Worm (Caenorhabditis elegans) whole organism, young adult: ENCODE results near the gene alkb-1.

ENCODE experiments used
- D2030.7 ChIP-seq: fragments of 200-800 bp; sonication (Bioruptor generic); IDR thresholded peaks from 2 replicates; pipeline ENCODE4 v1.3.6; 2022; ENCODE audit warnings: missing genetic modification reagents, missing genetic modification characterization, missing compliant biosample characterization
- F10E7.11 ChIP-seq: sonication (generic microtip); optimal IDR thresholded peaks from 2 replicates; lab custom pipeline; 2017; ENCODE audit warnings: mild to moderate bottlenecking, missing genetic modification characterization, moderate library complexity, missing compliant biosample characterization
- F23B12.7 ChIP-seq: sonication (generic microtip); optimal IDR thresholded peaks from 2 replicates; lab custom pipeline; 2017; ENCODE audit warnings: missing genetic modification characterization, mild to moderate bottlenecking, missing compliant biosample characterization, antibody characterized with exemption, moderate library complexity; ENCODE audit not compliant: insufficient read depth
- F52B5.7 ChIP-seq: sonication (generic microtip); optimal IDR thresholded peaks from 2 replicates; lab custom pipeline; 2016; ENCODE audit warnings: mild to moderate bottlenecking, missing genetic modification characterization, missing compliant biosample characterization
- F57C9.4 ChIP-seq: sonication (generic microtip); optimal IDR thresholded peaks from 2 replicates; lab custom pipeline; 2017; ENCODE audit warnings: mild to moderate bottlenecking, missing genetic modification characterization, missing compliant biosample characterization
- T07F8.4 ChIP-seq: sonication (generic microtip); optimal IDR thresholded peaks from 2 replicates; lab custom pipeline; 2016; ENCODE audit warnings: mild to moderate bottlenecking, missing genetic modification characterization, moderate library complexity, missing compliant biosample characterization
- akir-1 ChIP-seq: fragments of 200-800 bp; sonication (Bioruptor generic); optimal IDR thresholded peaks from 2 replicates; lab custom pipeline; 2018; ENCODE audit warnings: mild to moderate bottlenecking, missing genetic modification characterization, moderate library complexity, missing compliant biosample characterization
- attf-3 ChIP-seq: fragments of 200-800 bp; sonication (Bioruptor generic); conservative IDR thresholded peaks from 2 replicates; pipeline ENCODE4 v1.3.6; 2022; ENCODE audit warnings: missing genetic modification reagents, missing genetic modification characterization, missing compliant biosample characterization
- attf-6 ChIP-seq: fragments of 200-800 bp; sonication (Bioruptor generic); IDR thresholded peaks from 2 replicates; pipeline ENCODE4 v1.3.6; 2022; ENCODE audit warnings: missing genetic modification reagents, missing genetic modification characterization, missing compliant biosample characterization
- ccch-3 ChIP-seq: fragments of 200-800 bp; sonication (Bioruptor generic); optimal IDR thresholded peaks from 2 replicates; lab custom pipeline; 2018; ENCODE audit warnings: mild to moderate bottlenecking, missing genetic modification characterization, missing compliant biosample characterization
- ceh-91 ChIP-seq: fragments of 200-800 bp; sonication (Bioruptor generic); IDR thresholded peaks from 2 replicates; pipeline ENCODE4 v1.3.6; 2022; ENCODE audit warnings: missing genetic modification reagents, missing genetic modification characterization, missing compliant biosample characterization
- die-1 ChIP-seq: sonication (generic microtip); optimal IDR thresholded peaks from 2 replicates; lab custom pipeline; 2016; ENCODE audit warnings: missing genotype, mild to moderate bottlenecking, missing genetic modification characterization, missing compliant biosample characterization
- dox-1 ChIP-seq: fragments of 200-800 bp; sonication (Bioruptor generic); IDR thresholded peaks from 2 replicates; pipeline ENCODE4 v1.3.6; 2022; ENCODE audit warnings: missing genetic modification reagents, missing genetic modification characterization, missing compliant biosample characterization
- dpl-1 ChIP-seq: fragments of 150-350 bp; optimal IDR thresholded peaks from 2 replicates; lab custom pipeline; 2014; ENCODE audit warnings: missing biosample characterization, missing genetic modification reagents, missing genetic modification characterization
- egl-18 ChIP-seq: fragments of 200-800 bp; sonication (Bioruptor generic); IDR thresholded peaks from 2 replicates; pipeline ENCODE4 v1.3.6; 2022; ENCODE audit warnings: missing genetic modification reagents, missing genetic modification characterization, missing compliant biosample characterization
- ets-4 ChIP-seq: fragments of 200-800 bp; sonication (Bioruptor generic); optimal IDR thresholded peaks from 2 replicates; lab custom pipeline; 2018; ENCODE audit warnings: mild to moderate bottlenecking, missing genetic modification characterization, missing compliant biosample characterization
- fkh-3 ChIP-seq: sonication (generic microtip); optimal IDR thresholded peaks from 2 replicates; lab custom pipeline; 2016; ENCODE audit warnings: mild to moderate bottlenecking, missing genetic modification characterization, missing compliant biosample characterization
- gei-17 ChIP-seq: fragments of 200-800 bp; sonication (Bioruptor generic); optimal IDR thresholded peaks from 2 replicates; lab custom pipeline; 2018; ENCODE audit warnings: mild to moderate bottlenecking, missing genetic modification characterization, missing compliant biosample characterization
- hmg-1.2 ChIP-seq: fragments of 200-800 bp; sonication (Bioruptor generic); IDR thresholded peaks from 2 replicates; pipeline ENCODE4 v1.3.6; 2022; ENCODE audit warnings: missing genetic modification reagents, missing genetic modification characterization, missing compliant biosample characterization
- hmg-20 ChIP-seq: fragments of 200-800 bp; sonication (Bioruptor generic); IDR thresholded peaks from 2 replicates; pipeline ENCODE4 v1.3.6; 2022; ENCODE audit warnings: missing genetic modification reagents, missing genetic modification characterization, missing compliant biosample characterization
- lin-26 ChIP-seq: fragments of 200-800 bp; sonication (Bioruptor generic); IDR thresholded peaks from 2 replicates; pipeline ENCODE4 v1.3.6; 2022; ENCODE audit warnings: missing genetic modification reagents, missing genetic modification characterization, missing compliant biosample characterization
- lin-35 ChIP-seq, 3 experiments: fragments of 150-350 bp in 2 of 3; sonication (generic microtip) in 1 of 3; optimal IDR thresholded peaks; 2 replicates each; lab custom pipeline; 2014 to 2018; ENCODE audit warnings: missing biosample characterization in 3 of 3, missing genetic modification characterization in 3 of 3, missing genetic modification reagents in 3 of 3
- lin-54 ChIP-seq: fragments of 200-800 bp; sonication (Bioruptor generic); optimal IDR thresholded peaks from 2 replicates; lab custom pipeline; 2018; ENCODE audit warnings: mild to moderate bottlenecking, missing genetic modification characterization, missing compliant biosample characterization
- lir-1 ChIP-seq: fragments of 200-800 bp; sonication (Bioruptor generic); conservative IDR thresholded peaks from 2 replicates; pipeline ENCODE4 v1.3.6; 2022; ENCODE audit warnings: missing genetic modification reagents, missing genetic modification characterization, missing compliant biosample characterization
- lsl-1 ChIP-seq: fragments of 200-800 bp; sonication (Bioruptor generic); optimal IDR thresholded peaks from 2 replicates; lab custom pipeline; 2018; ENCODE audit warnings: mild to moderate bottlenecking, missing genetic modification characterization, moderate library complexity, missing compliant biosample characterization
- lsy-27 ChIP-seq: sonication (generic microtip); optimal IDR thresholded peaks from 2 replicates; lab custom pipeline; 2017; ENCODE audit warnings: missing genetic modification characterization, mild to moderate bottlenecking, missing compliant biosample characterization, antibody characterized with exemption, missing genotype, borderline replicate concordance; ENCODE audit not compliant: insufficient read depth
- madf-3 ChIP-seq: fragments of 200-800 bp; sonication (Bioruptor generic); IDR thresholded peaks from 2 replicates; pipeline ENCODE4 v1.3.6; 2022; ENCODE audit warnings: missing genetic modification reagents, missing genetic modification characterization, missing compliant biosample characterization
- madf-8 ChIP-seq: fragments of 200-800 bp; sonication (Bioruptor generic); conservative IDR thresholded peaks from 2 replicates; pipeline ENCODE4 v1.3.6; 2022; ENCODE audit warnings: missing genetic modification reagents, missing genetic modification characterization, missing compliant biosample characterization
- mcd-1 ChIP-seq: fragments of 200-800 bp; sonication (Bioruptor generic); IDR thresholded peaks from 2 replicates; pipeline ENCODE4 v1.3.6; 2022; ENCODE audit warnings: missing genetic modification reagents, missing genetic modification characterization, missing compliant biosample characterization
- mel-28 ChIP-seq: sonication (generic microtip); optimal IDR thresholded peaks from 2 replicates; lab custom pipeline; 2016; ENCODE audit warnings: borderline replicate concordance, mild to moderate bottlenecking, missing genetic modification characterization, missing compliant biosample characterization
- nfyb-1 ChIP-seq: fragments of 200-800 bp; sonication (Bioruptor generic); IDR thresholded peaks from 2 replicates; pipeline ENCODE4 v1.3.6; 2022; ENCODE audit warnings: missing genetic modification reagents, missing genetic modification characterization, missing compliant biosample characterization
- nhr-179 ChIP-seq: sonication (generic microtip); optimal IDR thresholded peaks from 2 replicates; lab custom pipeline; 2016; ENCODE audit warnings: mild to moderate bottlenecking, missing genetic modification characterization, missing compliant biosample characterization
- nhr-27 ChIP-seq: fragments of 200-800 bp; sonication (Bioruptor generic); optimal IDR thresholded peaks from 2 replicates; lab custom pipeline; 2018; ENCODE audit warnings: mild to moderate bottlenecking, missing genetic modification characterization, moderate library complexity, missing compliant biosample characterization
- nhr-80 ChIP-seq: sonication (generic microtip); optimal IDR thresholded peaks from 2 replicates; lab custom pipeline; 2016; ENCODE audit warnings: missing genetic modification characterization, missing compliant biosample characterization
- pha-4 ChIP-seq: fragments of 150-350 bp; sonication (generic microtip); optimal IDR thresholded peaks from 2 replicates; lab custom pipeline; 2014; ENCODE audit warnings: missing biosample characterization, missing genetic modification reagents, missing genetic modification characterization
- snpc-4 ChIP-seq, 5 experiments: fragments of 150-350 bp in 1 of 5; sonication (generic microtip) in 4 of 5; optimal IDR thresholded peaks; 2 replicates each; lab custom pipeline; 2014 to 2018; ENCODE audit warnings: missing genetic modification characterization in 5 of 5, missing biosample characterization in 3 of 5, antibody characterized with exemption in 2 of 5, mild to moderate bottlenecking in 2 of 5, missing compliant biosample characterization in 2 of 5, missing genotype in 2 of 5, moderate library complexity in 2 of 5, missing genetic modification reagents in 1 of 5
- zfh-2 ChIP-seq: fragments of 200-800 bp; sonication (Bioruptor generic); conservative IDR thresholded peaks from 2 replicates; pipeline ENCODE4 v1.3.6; 2022; ENCODE audit warnings: missing genetic modification reagents, missing genetic modification characterization, missing compliant biosample characterization
- ztf-25 ChIP-seq: fragments of 200-800 bp; sonication (Bioruptor generic); IDR thresholded peaks from 2 replicates; pipeline ENCODE4 v1.3.6; 2022; ENCODE audit warnings: missing genetic modification reagents, missing genetic modification characterization, missing compliant biosample characterization

The alkb-1 gene

DNA sequence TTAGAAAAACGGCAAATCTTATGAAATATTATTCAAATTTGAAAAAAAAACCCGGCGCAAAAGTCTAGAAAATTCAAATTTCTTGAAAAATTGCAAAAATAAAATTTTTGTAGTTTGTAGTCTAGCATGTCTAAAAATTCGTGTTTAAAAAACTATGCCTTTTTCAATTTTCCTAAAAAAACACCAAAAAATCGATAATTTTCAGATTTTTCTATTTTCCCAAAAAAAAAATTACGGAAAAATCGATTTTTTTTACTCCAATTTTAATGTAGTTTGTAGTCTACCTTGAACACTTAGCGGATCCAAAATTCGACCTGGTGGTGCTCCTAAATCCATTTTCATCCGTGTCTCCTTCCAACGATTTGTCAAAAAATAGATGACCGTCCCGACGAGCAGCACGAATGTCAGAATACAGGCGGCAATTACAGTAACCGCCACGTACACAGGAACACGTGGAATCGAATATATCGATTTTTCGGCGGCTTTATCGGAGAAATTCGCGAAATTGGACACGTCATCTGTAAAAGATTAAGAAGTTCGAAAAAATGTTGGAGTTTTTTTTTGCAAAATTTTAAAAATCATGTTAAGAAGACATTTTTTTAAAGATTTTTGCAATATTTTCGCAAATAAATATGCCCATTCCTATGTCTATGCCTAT is 8.7 kb downstream of the alkb-1 start:
- TF ChIP-seq nhr-80: no peak
- no peak for TF ChIP-seq madf-3 (GFP tag; lab: Robert Waterston, UW)
- TF ChIP-seq attf-6 (GFP tag; lab: Robert Waterston, UW): no peak
- no peak for TF ChIP-seq lsy-27 (tag; lab: Kevin White, UChicago)
- TF ChIP-seq nhr-179 (tag; lab: Kevin White, UChicago): no peak
- no peak for TF ChIP-seq snpc-4 (GFP tag; optimal IDR thresholded peaks at IDR 0.05; lab: Kevin White, UChicago)
- no peak for TF ChIP-seq snpc-4 (tag; optimal IDR thresholded peaks at IDR 0.05; lab: Kevin White, UChicago)
- no peak for TF ChIP-seq pha-4 (tag; lab: Kevin White, UChicago)
- no peak for TF ChIP-seq dox-1 (GFP tag; lab: Robert Waterston, UW)
- TF ChIP-seq lsl-1 (GFP tag; lab: Kevin White, UChicago): no peak
- TF ChIP-seq akir-1 (GFP tag; lab: Kevin White, UChicago): no peak
- no peak for TF ChIP-seq mcd-1 (GFP tag; lab: Robert Waterston, UW)
- TF ChIP-seq, all 124 proteins: peak for 0

DNA sequence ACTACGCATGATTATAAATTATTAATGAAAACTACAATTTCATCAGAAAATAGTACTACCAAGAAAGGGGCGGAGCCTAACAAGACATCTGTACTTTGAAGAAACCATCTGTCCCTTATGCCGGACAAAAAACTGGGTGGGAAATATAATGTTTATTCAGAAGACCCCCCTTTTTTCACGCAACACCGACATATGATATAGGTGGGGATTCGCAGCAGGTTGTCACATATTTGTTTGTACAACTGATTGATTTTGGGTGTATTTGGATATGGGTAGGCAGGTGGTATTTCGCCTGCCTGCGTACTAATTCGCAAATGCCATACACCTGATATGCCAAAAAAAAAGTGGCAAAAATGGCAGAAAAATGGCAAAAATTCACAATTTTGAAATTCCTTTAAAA is 11.5 kb downstream of the alkb-1 start, which contains the start of gene Y51H7C.10:
TSS of gene Y51H7C.10 (minus strand) at position 101 of the 400 bp plus-strand sequence.
- no peak for TF ChIP-seq lin-26 (GFP tag; lab: Robert Waterston, UW)
- no peak for TF ChIP-seq F23B12.7 (tag; lab: Kevin White, UChicago)
- TF ChIP-seq dox-1 (GFP tag; lab: Robert Waterston, UW): no peak

DNA sequence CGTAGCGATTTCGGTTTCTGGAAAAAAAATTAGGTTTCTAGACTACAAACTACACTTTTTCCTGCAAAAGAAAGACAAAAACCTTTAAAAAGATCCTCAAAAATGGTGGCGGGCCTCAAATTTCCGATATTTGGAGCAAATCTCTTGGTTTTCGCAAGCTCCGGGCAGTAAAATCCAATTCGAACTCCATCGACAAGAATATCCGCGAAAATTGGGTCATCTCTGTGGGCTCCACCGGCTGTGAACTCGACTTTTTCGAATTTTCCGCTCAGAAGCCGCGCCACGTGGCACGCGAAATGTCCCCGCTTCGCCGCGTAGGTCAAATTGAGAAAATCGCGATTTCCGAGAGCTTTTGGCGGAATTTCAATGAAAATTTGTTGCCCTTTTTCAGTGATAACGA is 24.5 kb downstream of the alkb-1 start:
- TF ChIP-seq ets-4 (GFP tag; lab: Kevin White, UChicago): no peak
- peak; percentile 45 for TF ChIP-seq zfh-2 (GFP tag; lab: Robert Waterston, UW)

DNA sequence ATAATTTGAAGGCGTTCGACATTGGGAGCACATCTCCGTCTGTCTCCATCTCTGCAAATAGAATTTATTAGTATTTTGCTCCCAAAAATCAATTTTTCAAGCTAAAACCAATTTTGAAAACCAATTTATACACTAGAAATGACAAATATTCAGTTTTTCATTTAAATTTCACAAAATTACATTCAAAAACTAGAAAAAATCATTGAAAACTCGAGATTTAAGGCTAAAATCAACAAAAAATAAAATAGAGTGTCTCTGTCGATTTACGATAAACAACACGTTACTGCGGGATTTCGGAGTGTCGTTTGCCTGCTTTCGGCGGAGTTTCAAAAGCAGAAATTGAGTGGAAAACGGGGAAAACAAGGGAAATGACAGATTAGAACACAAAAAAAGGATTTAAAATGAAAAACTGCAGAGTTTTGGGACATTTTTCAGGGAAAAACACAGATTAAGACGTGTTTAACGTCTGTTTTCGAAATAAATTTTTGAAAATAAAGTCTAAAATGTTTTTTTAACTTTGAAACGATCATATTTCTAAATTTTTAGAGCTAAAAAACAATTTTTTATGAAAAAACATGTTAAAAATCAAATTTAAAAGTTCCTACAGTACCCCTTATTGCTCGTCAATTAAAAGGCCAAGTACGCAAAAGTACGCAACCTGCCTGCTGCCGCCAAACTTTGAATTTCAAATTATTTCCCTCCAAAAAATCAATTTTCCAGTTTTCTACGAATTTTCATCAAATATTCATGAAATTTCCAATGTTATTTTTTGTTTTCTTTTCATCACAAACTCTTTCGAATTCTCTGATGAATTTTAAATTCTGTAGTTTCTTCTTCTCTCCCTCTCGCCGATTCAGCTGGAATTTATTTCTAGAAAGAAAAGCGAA is 25.5 kb downstream of the alkb-1 start, which contains the start of gene nol-6:
TSS of gene nol-6 (minus strand) at position 51 of the 887 bp plus-strand sequence.
- TF ChIP-seq lin-54 (GFP tag; lab: Kevin White, UChicago) (peak; percentile 30), hmg-1.2 (GFP tag; lab: Robert Waterston, UW) (peak; percentile 6; the same call in 1 of the 2 replicates), lir-1 (no peak), F52B5.7 (tag; lab: Kevin White, UChicago) (no peak), F10E7.11 (tag; lab: Kevin White, UChicago) (no peak), dpl-1 (peak; percentile 75), hmg-20 (GFP tag; lab: Robert Waterston, UW) (no peak), ztf-25 (GFP tag; lab: Robert Waterston, UW) (no peak), nhr-27 (tag; lab: Kevin White, UChicago) (no peak), F57C9.4 (tag; lab: Kevin White, UChicago) (no peak), lin-35 (GFP tag; optimal IDR thresholded peaks at IDR 0.05; lab: Kevin White, UChicago) (no peak), mel-28 (tag; lab: Kevin White, UChicago) (no peak), zfh-2 (GFP tag; lab: Robert Waterston, UW) (no peak), D2030.7 (peak; percentile 74), fkh-3 (tag; lab: Kevin White, UChicago) (no peak), dox-1 (GFP tag; lab: Robert Waterston, UW) (no peak), ceh-91 (GFP tag; lab: Robert Waterston, UW) (peak; percentile 42; the same call in 1 of the 2 replicates), T07F8.4 (tag; lab: Kevin White, UChicago) (no peak), ccch-3 (GFP tag; lab: Kevin White, UChicago) (no peak), die-1 (tag; lab: Kevin White, UChicago) (no peak), egl-18 (GFP tag; lab: Robert Waterston, UW) (no peak), lin-26 (GFP tag; lab: Robert Waterston, UW) (no peak), pha-4 (tag; lab: Kevin White, UChicago) (no peak), gei-17 (GFP tag; lab: Kevin White, UChicago) (no peak), nhr-179 (tag; lab: Kevin White, UChicago) (no peak), nfyb-1 (GFP tag; lab: Robert Waterston, UW) (no peak), attf-3 (peak; percentile 92), madf-8 (GFP tag; lab: Robert Waterston, UW) (peak; percentile 70)
